Worm (Caenorhabditis elegans) whole organism, L1 larva: ENCODE measurements around the gene spig-9.

ENCODE experiments used
- C04F5.9 ChIP-seq: sonication (generic microtip); optimal IDR thresholded peaks from 2 replicates; lab custom pipeline; 2016; ENCODE audit warnings: missing genetic modification characterization, missing compliant biosample characterization
- C16A3.4 ChIP-seq: fragments of 150-350 bp; optimal IDR thresholded peaks from 2 replicates; lab custom pipeline; 2014; ENCODE audit warnings: missing biosample characterization, missing genetic modification characterization
- F16B12.6 ChIP-seq: fragments of 150-350 bp; optimal IDR thresholded peaks from 2 replicates; lab custom pipeline; 2014; ENCODE audit warnings: missing biosample characterization, missing genetic modification characterization
- Y116A8C.19 ChIP-seq: sonication (generic microtip); optimal IDR thresholded peaks from 2 replicates; lab custom pipeline; 2016; ENCODE audit warnings: missing compliant biosample characterization, missing genetic modification characterization, borderline replicate concordance
- ceh-82 ChIP-seq, 3 experiments: fragments of 150-350 bp in 1 of 3; sonication (generic microtip) in 2 of 3; optimal IDR thresholded peaks; 2 replicates each; lab custom pipeline; 2014 to 2017; ENCODE audit warnings: missing biosample characterization in 3 of 3, missing genetic modification characterization in 3 of 3
- ceh-88 ChIP-seq: fragments of 200-800 bp; sonication (Bioruptor generic); IDR thresholded peaks from 2 replicates; pipeline ENCODE4 v1.3.6; 2022; ENCODE audit warnings: missing genetic modification characterization, missing compliant biosample characterization
- ceh-90 ChIP-seq: sonication (generic microtip); optimal IDR thresholded peaks from 2 replicates; lab custom pipeline; 2016; ENCODE audit warnings: missing genetic modification characterization, missing compliant biosample characterization
- ces-1 ChIP-seq: fragments of 150-350 bp; optimal IDR thresholded peaks from 2 replicates; lab custom pipeline; 2014; ENCODE audit warnings: missing biosample characterization, missing genetic modification reagents, missing genetic modification characterization
- dsc-1 ChIP-seq: sonication (generic microtip); optimal IDR thresholded peaks from 2 replicates; lab custom pipeline; 2016; ENCODE audit warnings: mild to moderate bottlenecking, missing genetic modification characterization, missing compliant biosample characterization
- efl-1 ChIP-seq, 4 experiments: fragments of 150-350 bp; optimal IDR thresholded peaks in 3 of 4; peaks in 1 of 4; 1 replicate in 1 of 4; 2 replicates in 3 of 4; lab custom pipeline; 2014; ENCODE audit warnings: missing biosample characterization in 2 of 4, missing genetic modification characterization in 2 of 4, missing genetic modification reagents in 2 of 4
- efl-3 ChIP-seq: fragments of 200-800 bp; sonication (Bioruptor generic); optimal IDR thresholded peaks from 2 replicates; lab custom pipeline; 2018; ENCODE audit warnings: mild to moderate bottlenecking, missing genetic modification characterization, missing compliant biosample characterization
- egl-13 ChIP-seq: sonication (generic microtip); optimal IDR thresholded peaks from 2 replicates; lab custom pipeline; 2016; ENCODE audit warnings: missing genotype, missing genetic modification reagents, missing genetic modification characterization, missing compliant biosample characterization
- egl-27 ChIP-seq, 2 experiments: fragments of 150-350 bp in 1 of 2; sonication (generic microtip); optimal IDR thresholded peaks; 3 replicates each; lab custom pipeline; 2017 to 2018; ENCODE audit warnings: missing biosample characterization in 2 of 2, missing genetic modification characterization in 2 of 2, missing genetic modification reagents in 2 of 2
- elt-2 ChIP-seq: sonication (generic microtip); optimal IDR thresholded peaks from 2 replicates; lab custom pipeline; 2016; ENCODE audit warnings: missing genetic modification characterization, mild to moderate bottlenecking, inconsistent platforms, missing compliant biosample characterization, missing genetic modification reagents
- fkh-4 ChIP-seq: sonication (generic microtip); optimal IDR thresholded peaks from 2 replicates; lab custom pipeline; 2016; ENCODE audit warnings: missing compliant biosample characterization, missing genetic modification characterization, borderline replicate concordance
- fos-1 ChIP-seq: fragments of 150-350 bp; optimal IDR thresholded peaks from 2 replicates; lab custom pipeline; 2014; ENCODE audit warnings: missing biosample characterization, missing genetic modification characterization
- hlh-17 ChIP-seq: fragments of 200-800 bp; sonication (Bioruptor generic); optimal IDR thresholded peaks from 2 replicates; lab custom pipeline; 2018; ENCODE audit warnings: missing genetic modification characterization, mild to moderate bottlenecking, missing compliant biosample characterization, moderate library complexity, borderline replicate concordance
- hpl-2 ChIP-seq: fragments of 150-350 bp; optimal IDR thresholded peaks from 2 replicates; lab custom pipeline; 2014; ENCODE audit warnings: missing biosample characterization, missing genetic modification reagents, missing genetic modification characterization
- jun-1 ChIP-seq: fragments of 150-350 bp; optimal IDR thresholded peaks from 2 replicates; lab custom pipeline; 2014; ENCODE audit warnings: missing biosample characterization, missing genetic modification reagents, missing genetic modification characterization
- lin-13 ChIP-seq: fragments of 150-350 bp; optimal IDR thresholded peaks from 2 replicates; lab custom pipeline; 2014; ENCODE audit warnings: missing biosample characterization, missing genetic modification reagents, missing genetic modification characterization
- lin-14 ChIP-seq: fragments of 200-800 bp; sonication (Bioruptor generic); optimal IDR thresholded peaks from 2 replicates; lab custom pipeline; 2018; ENCODE audit warnings: mild to moderate bottlenecking, missing genetic modification characterization, moderate library complexity, missing compliant biosample characterization
- lin-15B ChIP-seq: fragments of 150-350 bp; sonication (generic microtip); optimal IDR thresholded peaks from 3 replicates; lab custom pipeline; 2014; ENCODE audit warnings: missing biosample characterization, missing genetic modification characterization
- lin-35 ChIP-seq, 2 experiments: fragments of 150-350 bp; optimal IDR thresholded peaks; 2 replicates each; lab custom pipeline; 2014; ENCODE audit warnings: missing biosample characterization in 2 of 2, missing genetic modification characterization in 2 of 2, missing genetic modification reagents in 2 of 2
- lin-39 ChIP-seq: fragments of 150-350 bp; optimal IDR thresholded peaks from 2 replicates; lab custom pipeline; 2014; ENCODE audit warnings: missing biosample characterization, missing genetic modification reagents, missing genetic modification characterization
- lir-3 ChIP-seq: sonication (generic microtip); optimal IDR thresholded peaks from 2 replicates; lab custom pipeline; 2016; ENCODE audit warnings: mild to moderate bottlenecking, missing genetic modification characterization, moderate library complexity, missing compliant biosample characterization; ENCODE audit not compliant: poor library complexity
- mdl-1 ChIP-seq, 2 experiments: fragments of 150-350 bp; optimal IDR thresholded peaks; 2 replicates each; lab custom pipeline; 2014 to 2017; ENCODE audit warnings: missing biosample characterization in 2 of 2, missing genetic modification characterization in 2 of 2, inconsistent platforms in 1 of 2
- nhr-12 ChIP-seq: sonication (generic microtip); optimal IDR thresholded peaks from 2 replicates; lab custom pipeline; 2017; ENCODE audit warnings: missing biosample characterization, missing genetic modification characterization
- nhr-19 ChIP-seq: fragments of 200-800 bp; sonication (Bioruptor generic); conservative IDR thresholded peaks from 2 replicates; pipeline ENCODE4 v1.3.6; 2022; ENCODE audit warnings: missing genetic modification characterization, missing compliant biosample characterization
- nhr-237 ChIP-seq: fragments of 150-350 bp; optimal IDR thresholded peaks from 2 replicates; lab custom pipeline; 2014; ENCODE audit warnings: missing biosample characterization, missing genetic modification characterization
- nhr-28 ChIP-seq: fragments of 150-350 bp; optimal IDR thresholded peaks from 2 replicates; lab custom pipeline; 2014; ENCODE audit warnings: missing biosample characterization, missing genetic modification characterization
- nhr-47 ChIP-seq: sonication (generic microtip); optimal IDR thresholded peaks from 2 replicates; lab custom pipeline; 2016; ENCODE audit warnings: mild to moderate bottlenecking, missing genetic modification characterization, moderate library complexity, missing compliant biosample characterization
- nhr-77 ChIP-seq: fragments of 150-350 bp; optimal IDR thresholded peaks from 2 replicates; lab custom pipeline; 2014; ENCODE audit warnings: missing biosample characterization, missing genetic modification characterization
- pag-3 ChIP-seq: sonication (generic microtip); optimal IDR thresholded peaks from 2 replicates; lab custom pipeline; 2017; ENCODE audit warnings: missing genetic modification characterization, mild to moderate bottlenecking, missing compliant biosample characterization, antibody characterized with exemption, borderline replicate concordance; ENCODE audit not compliant: insufficient read depth
- pax-3 ChIP-seq: fragments of 200-800 bp; sonication (Bioruptor generic); optimal IDR thresholded peaks from 2 replicates; lab custom pipeline; 2018; ENCODE audit warnings: mild to moderate bottlenecking, missing genetic modification characterization, moderate library complexity, missing compliant biosample characterization
- pqm-1 ChIP-seq: sonication (generic microtip); optimal IDR thresholded peaks from 3 replicates; lab custom pipeline; 2017; ENCODE audit warnings: missing biosample characterization, missing genetic modification characterization
- rnt-1 ChIP-seq: sonication (generic microtip); optimal IDR thresholded peaks from 2 replicates; lab custom pipeline; 2016; ENCODE audit warnings: mild to moderate bottlenecking, missing genetic modification characterization, moderate library complexity, missing compliant biosample characterization
- skn-1 ChIP-seq: fragments of 150-350 bp; optimal IDR thresholded peaks from 2 replicates; lab custom pipeline; 2014; ENCODE audit warnings: missing biosample characterization, missing genetic modification characterization
- snu-23 ChIP-seq: sonication (generic microtip); optimal IDR thresholded peaks from 2 replicates; lab custom pipeline; 2016; ENCODE audit warnings: missing genetic modification characterization, missing compliant biosample characterization
- sup-37 ChIP-seq: fragments of 200-800 bp; sonication (Bioruptor generic); optimal IDR thresholded peaks from 2 replicates; lab custom pipeline; 2018; ENCODE audit warnings: mild to moderate bottlenecking, missing genetic modification characterization, missing compliant biosample characterization
- swsn-7 ChIP-seq: sonication (generic microtip); optimal IDR thresholded peaks from 2 replicates; lab custom pipeline; 2016; ENCODE audit warnings: missing genetic modification characterization, missing compliant biosample characterization
- tbx-2 ChIP-seq: sonication (generic microtip); optimal IDR thresholded peaks from 2 replicates; lab custom pipeline; 2016; ENCODE audit warnings: missing genetic modification characterization, missing compliant biosample characterization
- tlp-1 ChIP-seq: fragments of 150-350 bp; optimal IDR thresholded peaks from 2 replicates; lab custom pipeline; 2014; ENCODE audit warnings: missing biosample characterization, missing genetic modification characterization
- unc-130 ChIP-seq: fragments of 150-350 bp; optimal IDR thresholded peaks from 2 replicates; lab custom pipeline; 2017; ENCODE audit warnings: missing biosample characterization, missing genetic modification characterization, inconsistent platforms
- unc-30 ChIP-seq: sonication (generic microtip); optimal IDR thresholded peaks from 2 replicates; lab custom pipeline; 2017; ENCODE audit warnings: missing biosample characterization, missing genetic modification characterization
- unc-62 ChIP-seq: fragments of 150-350 bp; optimal IDR thresholded peaks from 2 replicates; lab custom pipeline; 2014; ENCODE audit warnings: missing biosample characterization, missing genetic modification reagents, missing genetic modification characterization
- ztf-11 ChIP-seq, 2 experiments: sonication (generic microtip); optimal IDR thresholded peaks; 2 replicates each; lab custom pipeline; 2016 to 2017; ENCODE audit warnings: missing genetic modification characterization in 2 of 2, missing biosample characterization in 1 of 2, missing compliant biosample characterization in 1 of 2

The spig-9 gene

ce11 chrV:13657291-13657690 is 45.6 kb upstream of the spig-9 start (continued):
- no peak for TF ChIP-seq hlh-17 (GFP tag; lab: Kevin White, UChicago)
- TF ChIP-seq sup-37: no peak
- no peak for TF ChIP-seq nhr-12
- no peak for TF ChIP-seq Y116A8C.19 (tag; lab: Kevin White, UChicago)
- TF ChIP-seq lin-39: no peak
- TF ChIP-seq fkh-4 (tag; lab: Kevin White, UChicago): peak; percentile 51
- TF ChIP-seq egl-27 (tag; optimal IDR thresholded peaks at IDR 0.05; lab: Kevin White, UChicago): no peak
- peak; percentile 14 for TF ChIP-seq pax-3 (tag; lab: Kevin White, UChicago)
- TF ChIP-seq tbx-2 (tag; lab: Kevin White, UChicago): peak; percentile 77
- TF ChIP-seq lin-35 (GFP tag; optimal IDR thresholded peaks at IDR 0.05; lab: Kevin White, UChicago): peak; percentile 57 to 83
- no peak for TF ChIP-seq ceh-90 (tag; lab: Kevin White, UChicago)
- peak; percentile 82 for TF ChIP-seq rnt-1 (tag; lab: Kevin White, UChicago)
- TF ChIP-seq snu-23 (GFP tag; lab: Kevin White, UChicago): peak; percentile 91
- no peak for TF ChIP-seq unc-62 (GFP tag; lab: Kevin White, UChicago)
- TF ChIP-seq tlp-1 (tag; lab: Kevin White, UChicago): no peak
- TF ChIP-seq ztf-11 (tag; optimal IDR thresholded peaks at IDR 0.05; lab: Kevin White, UChicago): no peak
- TF ChIP-seq lin-15B: no peak
- peak; percentile 58; the same call in 1 of the 2 replicates for TF ChIP-seq ceh-88 (GFP tag; lab: Robert Waterston, UW)
- peak; percentile 90 for TF ChIP-seq unc-130 (tag; lab: Kevin White, UChicago)
- no peak for TF ChIP-seq ces-1
- no peak for TF ChIP-seq nhr-28 (tag; lab: Kevin White, UChicago)
- no peak for TF ChIP-seq unc-30 (tag; lab: Kevin White, UChicago)
- no peak for TF ChIP-seq nhr-77 (tag; lab: Kevin White, UChicago)
- TF ChIP-seq efl-1 (optimal IDR thresholded peaks at IDR 0.05; lab: Kevin White, UChicago): peak; percentile 27 to 44
- peak; percentile 18 to 90 for TF ChIP-seq efl-1 (GFP tag; optimal IDR thresholded peaks at IDR 0.05 in 1 of 2; lab: Kevin White, UChicago)
- peak; percentile 6 for TF ChIP-seq jun-1 (tag; lab: Kevin White, UChicago)
- TF ChIP-seq pag-3 (tag; lab: Kevin White, UChicago): peak; percentile 62
- TF ChIP-seq C04F5.9 (tag; lab: Kevin White, UChicago): no peak
- peak; percentile 76 for TF ChIP-seq nhr-47 (tag; lab: Kevin White, UChicago)
- no peak for TF ChIP-seq F16B12.6 (tag; lab: Kevin White, UChicago)
- peak; percentile 91 for TF ChIP-seq elt-2 (tag; lab: Kevin White, UChicago)

- TF ChIP-seq ceh-90 (tag; lab: Kevin White, UChicago): peak; percentile 26
- no peak for TF ChIP-seq C04F5.9 (tag; lab: Kevin White, UChicago)
- no peak for TF ChIP-seq nhr-237
- no peak for TF ChIP-seq ztf-11 (tag; optimal IDR thresholded peaks at IDR 0.05; lab: Kevin White, UChicago)
- TF ChIP-seq pqm-1 (tag; lab: Kevin White, UChicago): peak; percentile 42
- TF ChIP-seq egl-27 (tag; optimal IDR thresholded peaks at IDR 0.05; lab: Kevin White, UChicago): no peak
- peak; percentile 19 for TF ChIP-seq lir-3 (tag; lab: Kevin White, UChicago)
- peak; percentile 67 for TF ChIP-seq pax-3 (tag; lab: Kevin White, UChicago)
- TF ChIP-seq unc-130 (tag; lab: Kevin White, UChicago): peak; percentile 43
- TF ChIP-seq lin-13 (GFP tag; lab: Kevin White, UChicago): no peak
- TF ChIP-seq tbx-2 (tag; lab: Kevin White, UChicago): peak; percentile 32
- TF ChIP-seq nhr-19: peak; percentile 62
- peak; percentile 28 for TF ChIP-seq swsn-7
- peak; percentile 29 to 67 for TF ChIP-seq mdl-1 (tag; optimal IDR thresholded peaks at IDR 0.05; lab: Kevin White, UChicago)
- no peak for TF ChIP-seq Y116A8C.19 (tag; lab: Kevin White, UChicago)
- TF ChIP-seq hpl-2 (GFP tag; lab: Kevin White, UChicago): no peak
- TF ChIP-seq lin-35 (GFP tag; optimal IDR thresholded peaks at IDR 0.05; lab: Kevin White, UChicago): peak; percentile 46 to 83
- no peak for TF ChIP-seq egl-13 (tag; lab: Kevin White, UChicago)
- no peak for TF ChIP-seq skn-1
- no peak for TF ChIP-seq tlp-1 (tag; lab: Kevin White, UChicago)
- peak; percentile 82 for TF ChIP-seq lin-14 (GFP tag; lab: Kevin White, UChicago)
- peak; percentile 25 for TF ChIP-seq C16A3.4
- peak; percentile 51 for TF ChIP-seq dsc-1 (tag; lab: Kevin White, UChicago)
- TF ChIP-seq nhr-12: no peak
- TF ChIP-seq fos-1 (tag; lab: Kevin White, UChicago): peak; percentile 23
- no peak for TF ChIP-seq ceh-82 (tag; optimal IDR thresholded peaks at IDR 0.05; lab: Kevin White, UChicago)
- no peak for TF ChIP-seq hlh-17 (GFP tag; lab: Kevin White, UChicago)
- no peak for TF ChIP-seq efl-3 (GFP tag; lab: Kevin White, UChicago)
These were observed 44.9 kb upstream of the spig-9 start for ce11 chrV:13656346-13657254.
